Fruit fly (Drosophila melanogaster) whole organism, embryonic: ENCODE measurements around the gene CG10621.

Source experiments
- Antp ChIP-seq: fragments of 200-800 bp; sonication (Bioruptor generic); optimal IDR thresholded peaks from 3 replicates; lab custom pipeline; 2016; ENCODE audit warnings: missing biosample characterization, missing genetic modification characterization
- Asciz ChIP-seq: fragments of 200-800 bp; sonication (Bioruptor generic); optimal IDR thresholded peaks from 2 replicates; lab custom pipeline; 2017; ENCODE audit warnings: missing biosample characterization, mild to moderate bottlenecking, missing genetic modification characterization, missing genetic modification reagents
- C15 ChIP-seq: fragments of 200-800 bp; sonication (Bioruptor generic); IDR thresholded peaks from 3 replicates; pipeline ENCODE4 v1.3.6; 2022; ENCODE audit warnings: missing biosample characterization, missing genetic modification characterization
- CG10147 ChIP-seq: fragments of 200-800 bp; sonication (Bioruptor generic); optimal IDR thresholded peaks from 2 replicates; lab custom pipeline; 2019; ENCODE audit warnings: missing biosample characterization, mild to moderate bottlenecking, missing genetic modification characterization, moderate library complexity
- CG10462 ChIP-seq: fragments of 200-800 bp; sonication (Bioruptor generic); optimal IDR thresholded peaks from 2 replicates; lab custom pipeline; 2016; ENCODE audit warnings: missing biosample characterization, missing genetic modification characterization
- CG11504 ChIP-seq: fragments of 200-800 bp; sonication (Bioruptor generic); optimal IDR thresholded peaks from 3 replicates; lab custom pipeline; 2019; ENCODE audit warnings: missing biosample characterization, mild to moderate bottlenecking, missing genetic modification characterization, moderate library complexity
- CG12155 ChIP-seq: fragments of 200-800 bp; sonication (Bioruptor generic); optimal IDR thresholded peaks from 3 replicates; lab custom pipeline; 2016; ENCODE audit warnings: missing biosample characterization, missing genetic modification characterization
- CG13287 ChIP-seq: fragments of 200-800 bp; sonication (Bioruptor generic); IDR thresholded peaks from 2 replicates; pipeline ENCODE4 v1.3.6; 2022; ENCODE audit warnings: missing biosample characterization, missing genetic modification characterization; ENCODE audit not compliant: partially characterized antibody
- CG14441 ChIP-seq: fragments of 200-800 bp; sonication (Bioruptor generic); IDR thresholded peaks from 2 replicates; pipeline ENCODE4 v1.3.6; 2022; ENCODE audit warnings: missing biosample characterization, missing genetic modification characterization
- CG16813 ChIP-seq: fragments of 200-800 bp; sonication (Bioruptor generic); IDR thresholded peaks from 3 replicates; pipeline ENCODE4 v1.3.6; 2022; ENCODE audit warnings: missing biosample characterization, missing genetic modification characterization; ENCODE audit not compliant: partially characterized antibody
- CG17361 ChIP-seq: fragments of 200-800 bp; sonication (Bioruptor generic); IDR thresholded peaks from 3 replicates; pipeline ENCODE4 v1.3.6; 2022; ENCODE audit warnings: missing biosample characterization, missing genetic modification characterization
- CG18011 ChIP-seq: fragments of 200-800 bp; sonication (Bioruptor generic); optimal IDR thresholded peaks from 2 replicates; lab custom pipeline; 2017; ENCODE audit warnings: missing biosample characterization, missing genetic modification characterization, mild to moderate bottlenecking, moderate library complexity, missing genotype
- CG2875 ChIP-seq: fragments of 200-800 bp; sonication (Bioruptor generic); optimal IDR thresholded peaks from 2 replicates; lab custom pipeline; 2017; ENCODE audit warnings: missing biosample characterization, mild to moderate bottlenecking, missing genetic modification characterization, missing genetic modification reagents
- CG2889 ChIP-seq: fragments of 200-800 bp; sonication (Bioruptor generic); IDR thresholded peaks from 3 replicates; pipeline ENCODE4 v1.3.6; 2022; ENCODE audit warnings: missing biosample characterization, missing genetic modification characterization
- CG3065 ChIP-seq: fragments of 200-800 bp; sonication (Bioruptor generic); optimal IDR thresholded peaks from 2 replicates; lab custom pipeline; 2016; ENCODE audit warnings: missing biosample characterization, missing genetic modification characterization
- CG34224 ChIP-seq: fragments of 200-800 bp; sonication (Bioruptor generic); IDR thresholded peaks from 3 replicates; pipeline ENCODE4 v1.3.6; 2022; ENCODE audit warnings: missing biosample characterization, missing genetic modification characterization; ENCODE audit not compliant: partially characterized antibody
- CG42726 ChIP-seq: fragments of 200-800 bp; sonication (Bioruptor generic); IDR thresholded peaks from 2 replicates; pipeline ENCODE4 v1.3.6; 2022; ENCODE audit warnings: missing biosample characterization, missing genetic modification characterization; ENCODE audit not compliant: partially characterized antibody
- CG4854 ChIP-seq: fragments of 200-800 bp; sonication (Bioruptor generic); optimal IDR thresholded peaks from 2 replicates; lab custom pipeline; 2016; ENCODE audit warnings: missing biosample characterization, missing genetic modification characterization, inconsistent platforms
- CG7271 ChIP-seq: fragments of 200-800 bp; sonication (Bioruptor generic); optimal IDR thresholded peaks from 2 replicates; lab custom pipeline; 2018; ENCODE audit warnings: missing biosample characterization, mild to moderate bottlenecking, missing genetic modification characterization, moderate library complexity
- CG8089 ChIP-seq: fragments of 200-800 bp; sonication (Bioruptor generic); optimal IDR thresholded peaks from 3 replicates; lab custom pipeline; 2016; ENCODE audit warnings: missing biosample characterization, missing genetic modification characterization
- CG8765 ChIP-seq: fragments of 200-800 bp; sonication (Bioruptor generic); IDR thresholded peaks from 2 replicates; pipeline ENCODE4 v1.3.6; 2022; ENCODE audit warnings: missing biosample characterization, missing genetic modification characterization
- CG9932 ChIP-seq: fragments of 200-800 bp; sonication (Bioruptor generic); IDR thresholded peaks from 2 replicates; pipeline ENCODE4 v1.3.6; 2022; ENCODE audit warnings: missing biosample characterization, missing genetic modification characterization
- CoRest ChIP-seq: fragments of 200-800 bp; sonication (Bioruptor generic); optimal IDR thresholded peaks from 3 replicates; lab custom pipeline; 2018; ENCODE audit warnings: missing biosample characterization, mild to moderate bottlenecking, missing genetic modification characterization, moderate library complexity
- D19A ChIP-seq: fragments of 200-800 bp; optimal IDR thresholded peaks from 3 replicates; lab custom pipeline; 2019; ENCODE audit warnings: missing biosample characterization, mild to moderate bottlenecking, missing genetic modification characterization, moderate library complexity
- Drgx ChIP-seq: fragments of 200-800 bp; sonication (Bioruptor generic); IDR thresholded peaks from 2 replicates; pipeline ENCODE4 v1.3.6; 2022; ENCODE audit warnings: missing biosample characterization, missing genetic modification characterization
- H15 ChIP-seq: fragments of 200-800 bp; sonication (Bioruptor generic); IDR thresholded peaks from 3 replicates; pipeline ENCODE4 v1.3.6; 2022; ENCODE audit warnings: missing biosample characterization, missing genetic modification characterization
- HHEX ChIP-seq: fragments of 200-800 bp; sonication (Bioruptor generic); optimal IDR thresholded peaks from 3 replicates; lab custom pipeline; 2017; ENCODE audit warnings: missing biosample characterization, mild to moderate bottlenecking, missing genetic modification characterization, missing genetic modification reagents
- HLHmδ ChIP-seq: fragments of 200-800 bp; sonication (Bioruptor generic); optimal IDR thresholded peaks from 2 replicates; lab custom pipeline; 2018; ENCODE audit warnings: missing biosample characterization, mild to moderate bottlenecking, missing genetic modification characterization, moderate library complexity
- Hr3 ChIP-seq: fragments of 200-800 bp; sonication (Bioruptor generic); optimal IDR thresholded peaks from 3 replicates; lab custom pipeline; 2016; ENCODE audit warnings: missing biosample characterization, missing genetic modification characterization
- NC2α ChIP-seq: fragments of 200-800 bp; sonication (Bioruptor generic); optimal IDR thresholded peaks from 2 replicates; lab custom pipeline; 2016; ENCODE audit warnings: missing biosample characterization, missing genetic modification characterization
- Trl ChIP-seq, 3 experiments: fragments of >200 bp in 2 of 3; fragments of 200-800 bp in 1 of 3; sonication (Bioruptor generic) in 1 of 3; optimal IDR thresholded peaks; 2 replicates in 1 of 3; 3 replicates in 2 of 3; lab custom pipeline; 2016 to 2017; ENCODE audit warnings: missing biosample characterization in 1 of 3, missing genetic modification characterization in 1 of 3
- ase ChIP-seq: fragments of 200-800 bp; sonication (Bioruptor generic); IDR thresholded peaks from 3 replicates; pipeline ENCODE4 v1.3.6; 2022; ENCODE audit warnings: missing biosample characterization, missing genetic modification characterization
- bab2 ChIP-seq: fragments of 200-800 bp; sonication (Bioruptor generic); optimal IDR thresholded peaks from 2 replicates; lab custom pipeline; 2016; ENCODE audit warnings: missing biosample characterization, missing genetic modification characterization
- cad ChIP-seq: fragments of >200 bp; optimal IDR thresholded peaks from 2 replicates; lab custom pipeline; 2017; ENCODE audit warnings: missing biosample characterization, missing genetic modification characterization
- chm ChIP-seq: fragments of 200-800 bp; sonication (Bioruptor generic); IDR thresholded peaks from 2 replicates; pipeline ENCODE4 v1.3.6; 2022; ENCODE audit warnings: missing biosample characterization, missing genetic modification characterization
- dmrt11E ChIP-seq: fragments of 200-800 bp; sonication (Bioruptor generic); optimal IDR thresholded peaks from 3 replicates; lab custom pipeline; 2018; ENCODE audit warnings: missing biosample characterization, mild to moderate bottlenecking, missing genetic modification characterization, moderate library complexity
- fd64A ChIP-seq: fragments of 200-800 bp; sonication (Bioruptor generic); optimal IDR thresholded peaks from 3 replicates; lab custom pipeline; 2018; ENCODE audit warnings: missing biosample characterization, mild to moderate bottlenecking, missing genetic modification characterization
- ind ChIP-seq: fragments of 200-800 bp; sonication (Bioruptor generic); optimal IDR thresholded peaks from 3 replicates; lab custom pipeline; 2016; ENCODE audit warnings: missing biosample characterization, missing genetic modification characterization
- lab ChIP-seq: fragments of 200-800 bp; sonication (Bioruptor generic); optimal IDR thresholded peaks from 3 replicates; lab custom pipeline; 2017; ENCODE audit warnings: missing biosample characterization, missing genetic modification characterization, mild to moderate bottlenecking, moderate library complexity, missing genetic modification reagents
- sd ChIP-seq: fragments of 200-800 bp; sonication (Bioruptor generic); optimal IDR thresholded peaks from 3 replicates; lab custom pipeline; 2018; ENCODE audit warnings: missing biosample characterization, mild to moderate bottlenecking, missing genetic modification characterization, moderate library complexity
- slbo ChIP-seq: fragments of 200-800 bp; sonication (Bioruptor generic); IDR thresholded peaks from 2 replicates; pipeline ENCODE4 v1.3.6; 2022; ENCODE audit warnings: missing biosample characterization, missing genetic modification characterization
- sna ChIP-seq: fragments of 200-800 bp; sonication (Bioruptor generic); IDR thresholded peaks from 2 replicates; pipeline ENCODE4 v1.3.6; 2022; ENCODE audit warnings: missing biosample characterization, missing genetic modification characterization; ENCODE audit not compliant: partially characterized antibody
- tgo ChIP-seq: fragments of 200-800 bp; sonication (Bioruptor generic); IDR thresholded peaks from 3 replicates; pipeline ENCODE4 v1.3.6; 2022; ENCODE audit warnings: missing biosample characterization, missing genetic modification characterization
- tin ChIP-seq: fragments of 200-800 bp; sonication (Bioruptor generic); optimal IDR thresholded peaks from 3 replicates; lab custom pipeline; 2016; ENCODE audit warnings: missing biosample characterization, missing genetic modification characterization
- toy ChIP-seq: fragments of 200-800 bp; sonication (Bioruptor generic); IDR thresholded peaks from 2 replicates; pipeline ENCODE4 v1.3.6; 2022; ENCODE audit warnings: missing biosample characterization, missing genetic modification characterization
- ttk ChIP-seq: fragments of 200-800 bp; sonication (Bioruptor generic); IDR thresholded peaks from 2 replicates; pipeline ENCODE4 v2.1.2; 2022; ENCODE audit warnings: missing biosample characterization, missing genetic modification characterization
- unc-4 ChIP-seq: fragments of 200-800 bp; sonication (Bioruptor generic); IDR thresholded peaks from 2 replicates; pipeline ENCODE4 v1.3.6; 2022; ENCODE audit warnings: missing biosample characterization, missing genetic modification characterization; ENCODE audit not compliant: partially characterized antibody
- unpg ChIP-seq: fragments of 200-800 bp; sonication (Bioruptor generic); optimal IDR thresholded peaks from 3 replicates; lab custom pipeline; 2018; ENCODE audit warnings: missing biosample characterization, mild to moderate bottlenecking, missing genetic modification characterization, moderate library complexity
- vfl ChIP-seq: fragments of 200-800 bp; sonication (Bioruptor generic); optimal IDR thresholded peaks from 2 replicates; lab custom pipeline; 2016; ENCODE audit warnings: missing biosample characterization, missing genetic modification characterization

Gene CG10621

DNA sequence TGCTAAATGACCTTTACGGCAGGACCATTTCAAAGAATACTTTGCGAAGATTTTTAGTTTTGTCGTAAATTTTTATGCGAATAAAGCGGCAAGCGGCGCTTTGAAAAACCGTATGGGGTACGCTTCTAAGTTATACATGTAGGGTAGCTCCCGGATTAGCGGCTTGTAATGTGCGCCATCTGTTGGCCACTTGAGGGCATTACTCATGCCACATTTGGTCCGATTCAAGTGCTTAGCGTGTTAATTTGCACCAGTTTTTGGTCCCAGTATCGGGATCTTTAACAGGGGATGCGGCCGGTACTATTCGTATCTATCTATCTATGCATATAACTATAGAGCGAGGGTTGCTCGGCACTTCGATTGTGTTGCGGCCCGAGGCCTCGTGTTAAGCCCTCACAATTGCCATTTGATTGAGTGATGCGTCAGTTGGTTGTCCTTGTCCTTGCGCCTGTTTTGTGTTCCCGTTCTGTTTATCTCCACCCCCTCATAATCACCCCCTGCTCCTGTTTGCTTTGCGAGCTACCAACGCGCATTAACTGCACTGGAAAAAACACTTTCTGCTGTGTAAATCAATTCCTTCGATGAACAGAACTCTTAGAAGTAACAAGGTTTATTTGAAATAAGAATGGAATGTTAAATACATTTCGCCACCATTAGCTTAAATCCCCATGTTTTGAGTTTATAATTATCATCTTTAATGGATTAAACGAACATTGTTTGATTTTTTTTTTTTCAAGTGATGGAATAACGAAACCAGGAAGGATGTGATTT lies 23.7 kb downstream of the CG10621 start (continued):
- TF ChIP-seq CG17361 (GFP tag; lab: Robert Waterston, UW) (peak; percentile 45; the same call in 1 of the 3 replicates), ase (GFP tag; lab: Robert Waterston, UW) (no peak), CG34224 (no peak), unc-4 (GFP tag; lab: Robert Waterston, UW) (no peak), CG9932 (no peak), Asciz (GFP tag; lab: Kevin White, UChicago) (no peak), Antp (GFP tag; lab: Kevin White, UChicago) (no peak), sna (GFP tag; lab: Robert Waterston, UW) (no peak), CG14441 (GFP tag; lab: Robert Waterston, UW) (no peak), tgo (GFP tag; lab: Robert Waterston, UW) (no peak), C15 (GFP tag; lab: Robert Waterston, UW) (no peak), vfl (GFP tag; lab: Kevin White, UChicago) (no peak), CG10147 (no peak), CG16813 (no peak), Hr3 (GFP tag; lab: Kevin White, UChicago) (peak; percentile 8), cad (GFP tag; lab: Kevin White, UChicago) (no peak), bab2 (peak; percentile 15), sd (tag; lab: Kevin White, UChicago) (no peak), CG3065 (GFP tag; lab: Kevin White, UChicago) (no peak), ind (GFP tag; lab: Kevin White, UChicago) (no peak), D19A (tag; lab: Kevin White, UChicago) (peak; percentile 17), CG2889 (GFP tag; lab: Robert Waterston, UW) (no peak), CG4854 (GFP tag; lab: Kevin White, UChicago) (no peak), tin (GFP tag; lab: Kevin White, UChicago) (no peak), HHEX (GFP tag; lab: Kevin White, UChicago) (no peak), chm (GFP tag; lab: Robert Waterston, UW) (no peak), CG7271 (tag; lab: Kevin White, UChicago) (no peak), ttk (GFP tag; lab: Robert Waterston, UW) (no peak), CG12155 (GFP tag; lab: Kevin White, UChicago) (no peak), toy (GFP tag; lab: Robert Waterston, UW) (no peak), CoRest (peak; percentile 7), unpg (GFP tag; lab: Kevin White, UChicago) (peak; percentile 48), CG8765 (GFP tag; lab: Robert Waterston, UW) (no peak), CG18011 (no peak), CG8089 (GFP tag; lab: Kevin White, UChicago) (peak; percentile 18), CG10462 (no peak), slbo (no peak), NC2α (GFP tag; lab: Kevin White, UChicago) (no peak), Drgx (GFP tag; lab: Robert Waterston, UW) (no peak), fd64A (no peak), HLHmδ (GFP tag; lab: Kevin White, UChicago) (no peak), dmrt11E (tag; lab: Kevin White, UChicago) (peak; percentile 82), CG13287 (GFP tag; lab: Robert Waterston, UW) (no peak), CG42726 (no peak), H15 (GFP tag; lab: Robert Waterston, UW) (no peak), CG2875 (GFP tag; lab: Kevin White, UChicago) (no peak), CG11504 (tag; lab: Kevin White, UChicago) (peak; percentile 38), Trl (optimal IDR thresholded peaks at IDR 0.05; lab: Kevin White, UChicago) (no peak), Trl (GFP tag; optimal IDR thresholded peaks at IDR 0.05; lab: Kevin White, UChicago) (no peak), lab (GFP tag; lab: Kevin White, UChicago) (no peak)
